Worm (Caenorhabditis elegans) whole organism, early embryonic: ENCODE data around the gene F43G6.10.

Experiments
- B0310.2 ChIP-seq: sonication (generic microtip); optimal IDR thresholded peaks from 2 replicates; lab custom pipeline; 2016; ENCODE audit warnings: mild to moderate bottlenecking, missing genetic modification characterization, missing compliant biosample characterization
- F13C5.2 ChIP-seq: sonication (generic microtip); optimal IDR thresholded peaks from 2 replicates; lab custom pipeline; 2017; ENCODE audit warnings: mild to moderate bottlenecking, missing genetic modification characterization, inconsistent platforms, missing compliant biosample characterization
- aly-1 ChIP-seq: sonication (generic microtip); optimal IDR thresholded peaks from 2 replicates; lab custom pipeline; 2016; ENCODE audit warnings: missing genetic modification characterization, missing compliant biosample characterization
- ama-1 ChIP-seq: fragments of 150-350 bp; optimal IDR thresholded peaks from 2 replicates; lab custom pipeline; 2014
- ceh-13 ChIP-seq: fragments of 200-800 bp; sonication (Bioruptor generic); optimal IDR thresholded peaks from 2 replicates; lab custom pipeline; 2018; ENCODE audit warnings: mild to moderate bottlenecking, missing genetic modification characterization, missing compliant biosample characterization
- ceh-36 ChIP-seq: sonication (generic microtip); optimal IDR thresholded peaks from 2 replicates; lab custom pipeline; 2016; ENCODE audit warnings: missing genetic modification characterization, inconsistent platforms, missing compliant biosample characterization
- ets-7 ChIP-seq: sonication (generic microtip); optimal IDR thresholded peaks from 2 replicates; lab custom pipeline; 2016; ENCODE audit warnings: missing genotype, missing genetic modification characterization, missing compliant biosample characterization
- flt-1 ChIP-seq: fragments of 200-800 bp; sonication (Bioruptor generic); IDR thresholded peaks from 2 replicates; pipeline ENCODE4 v1.3.6; 2022; ENCODE audit warnings: missing genetic modification characterization, missing compliant biosample characterization
- hmbx-1 ChIP-seq: sonication (generic microtip); optimal IDR thresholded peaks from 2 replicates; lab custom pipeline; 2016; ENCODE audit warnings: mild to moderate bottlenecking, missing genetic modification characterization, missing compliant biosample characterization
- hmg-4 ChIP-seq: fragments of 200-800 bp; sonication (Bioruptor generic); optimal IDR thresholded peaks from 2 replicates; lab custom pipeline; 2018; ENCODE audit warnings: mild to moderate bottlenecking, missing genetic modification characterization, missing compliant biosample characterization
- hnd-1 ChIP-seq: sonication (generic microtip); optimal IDR thresholded peaks from 2 replicates; lab custom pipeline; 2016; ENCODE audit warnings: missing genetic modification characterization, missing compliant biosample characterization
- pes-1 ChIP-seq: fragments of 200-800 bp; sonication (Bioruptor generic); IDR thresholded peaks from 2 replicates; pipeline ENCODE4 v1.3.6; 2022; ENCODE audit warnings: missing genetic modification reagents, missing genetic modification characterization, missing compliant biosample characterization
- scrt-1 ChIP-seq: fragments of 200-800 bp; sonication (Bioruptor generic); IDR thresholded peaks from 2 replicates; pipeline ENCODE4 v1.3.6; 2022; ENCODE audit warnings: missing genetic modification characterization, missing compliant biosample characterization
- sea-1 ChIP-seq: fragments of 200-800 bp; sonication (Bioruptor generic); conservative IDR thresholded peaks from 2 replicates; pipeline ENCODE4 v1.3.6; 2022; ENCODE audit warnings: missing genetic modification characterization, missing compliant biosample characterization
- tbx-11 ChIP-seq: fragments of 200-800 bp; sonication (Bioruptor generic); IDR thresholded peaks from 2 replicates; pipeline ENCODE4 v1.3.6; 2022; ENCODE audit warnings: missing genetic modification characterization, missing compliant biosample characterization
- tbx-37 ChIP-seq: fragments of 200-800 bp; sonication (Bioruptor generic); conservative IDR thresholded peaks from 2 replicates; pipeline ENCODE4 v1.3.6; 2022; ENCODE audit warnings: missing genetic modification reagents, missing genetic modification characterization, missing compliant biosample characterization
- tra-4 ChIP-seq: sonication (generic microtip); optimal IDR thresholded peaks from 2 replicates; lab custom pipeline; 2017; ENCODE audit warnings: missing genetic modification characterization, missing compliant biosample characterization

Gene F43G6.10

DNA sequence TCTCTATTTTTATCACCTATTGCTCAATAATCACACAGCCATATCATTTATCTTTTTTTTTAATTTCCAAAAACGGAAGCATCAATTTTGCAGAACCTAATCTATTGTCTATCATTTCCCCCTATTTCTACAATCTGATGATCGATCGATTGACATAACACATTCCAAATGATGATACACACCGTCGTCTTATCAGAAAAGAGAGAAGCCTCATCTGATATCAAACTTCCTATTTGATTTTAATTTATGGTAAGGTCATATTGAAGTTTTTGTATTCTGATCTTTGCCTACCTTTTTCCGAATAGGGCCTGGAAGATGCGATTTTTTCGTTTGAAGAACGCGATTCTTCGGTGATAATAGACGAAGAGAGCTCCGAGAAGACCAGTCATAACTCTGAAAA lies 40.4 kb downstream of the F43G6.10 start:
- TF ChIP-seq pes-1 (GFP tag; lab: Robert Waterston, UW) = no peak
- TF ChIP-seq sea-1 (GFP tag; lab: Robert Waterston, UW) = no peak
- no peak for TF ChIP-seq hmbx-1 (tag; lab: Kevin White, UChicago)
- no peak for TF ChIP-seq tbx-37 (GFP tag; lab: Robert Waterston, UW)
- TF ChIP-seq ceh-13 (GFP tag; lab: Kevin White, UChicago) = no peak
- TF ChIP-seq F13C5.2 (tag; lab: Kevin White, UChicago) = no peak
- TF ChIP-seq aly-1 = no peak
- TF ChIP-seq tra-4 = no peak
- no peak for TF ChIP-seq B0310.2 (tag; lab: Kevin White, UChicago)
- no peak for TF ChIP-seq tbx-11
- TF ChIP-seq flt-1 (GFP tag; lab: Robert Waterston, UW) = no peak
- TF ChIP-seq hmg-4 (GFP tag; lab: Kevin White, UChicago) = no peak
- no peak for TF ChIP-seq ets-7

- TF ChIP-seq hnd-1 (tag; lab: Kevin White, UChicago) (no peak), sea-1 (GFP tag; lab: Robert Waterston, UW) (no peak), aly-1 (no peak)
Measured at ce11 chrII:11852191-11852901, 43.2 kb downstream of the F43G6.10 start.

- TF ChIP-seq tbx-37 (GFP tag; lab: Robert Waterston, UW) (no peak), B0310.2 (tag; lab: Kevin White, UChicago) (no peak), hnd-1 (tag; lab: Kevin White, UChicago) (no peak), pes-1 (GFP tag; lab: Robert Waterston, UW) (no peak), hmbx-1 (tag; lab: Kevin White, UChicago) (no peak), scrt-1 (GFP tag; lab: Robert Waterston, UW) (no peak), ets-7 (no peak), hmg-4 (GFP tag; lab: Kevin White, UChicago) (no peak), ceh-36 (no peak), flt-1 (GFP tag; lab: Robert Waterston, UW) (no peak), ama-1 (lab: Kevin White, UChicago) (no peak), ceh-13 (GFP tag; lab: Kevin White, UChicago) (no peak), tra-4 (no peak), F13C5.2 (tag; lab: Kevin White, UChicago) (no peak), aly-1 (no peak), sea-1 (GFP tag; lab: Robert Waterston, UW) (no peak), tbx-11 (no peak)
Measured at ce11 chrII:11853108-11853507, 44.0 kb downstream of the F43G6.10 start.

DNA sequence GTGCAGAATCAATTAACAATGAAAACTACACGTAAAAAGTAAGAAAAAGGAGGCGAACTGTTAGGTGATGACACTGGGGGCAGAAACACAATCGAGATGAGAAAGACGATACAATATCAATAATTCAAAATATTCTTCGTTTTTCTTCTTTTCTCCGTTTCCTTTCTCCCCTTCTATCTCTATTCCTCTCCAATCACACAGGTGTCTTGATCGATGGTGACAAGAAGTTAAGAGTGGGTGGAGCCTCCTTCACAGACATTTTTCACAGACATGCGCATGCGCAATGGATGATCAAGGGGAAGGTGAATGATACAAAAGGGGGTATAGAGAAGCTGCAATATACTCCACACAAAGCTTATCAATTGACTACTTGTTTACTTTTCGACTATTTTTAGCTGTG lies 45.6 kb downstream of the F43G6.10 start:
- TF ChIP-seq scrt-1 (GFP tag; lab: Robert Waterston, UW) = no peak
- no peak for TF ChIP-seq tbx-11
- no peak for TF ChIP-seq tra-4
- TF ChIP-seq tbx-37 (GFP tag; lab: Robert Waterston, UW) = no peak
- no peak for TF ChIP-seq aly-1
- TF ChIP-seq B0310.2 (tag; lab: Kevin White, UChicago) = no peak
- TF ChIP-seq hmbx-1 (tag; lab: Kevin White, UChicago) = no peak
- TF ChIP-seq hnd-1 (tag; lab: Kevin White, UChicago) = no peak
- TF ChIP-seq ets-7 = no peak
- no peak for TF ChIP-seq flt-1 (GFP tag; lab: Robert Waterston, UW)
- no peak for TF ChIP-seq ceh-36
- TF ChIP-seq ama-1 (lab: Kevin White, UChicago) = no peak
- TF ChIP-seq sea-1 (GFP tag; lab: Robert Waterston, UW) = no peak
- TF ChIP-seq hmg-4 (GFP tag; lab: Kevin White, UChicago) = no peak

DNA sequence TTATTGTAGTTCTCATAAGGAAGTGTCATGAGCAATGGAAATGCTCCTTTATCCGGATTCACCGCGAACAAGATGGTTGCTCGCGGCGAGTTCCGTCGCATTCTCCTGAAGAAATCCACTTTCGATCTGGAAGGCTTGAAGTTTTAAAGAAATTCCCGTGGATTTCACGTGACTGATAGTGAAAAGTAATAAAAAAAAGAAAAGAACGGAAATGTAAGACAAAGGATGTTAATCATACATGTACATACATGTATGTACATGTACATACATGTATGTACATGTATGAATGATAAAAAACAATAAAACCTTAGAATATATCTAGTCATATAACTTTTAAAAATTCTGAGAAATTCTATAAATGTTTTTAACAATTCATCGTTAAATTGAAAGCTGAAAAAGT lies 47.2 kb downstream of the F43G6.10 start, which contains the start of gene clh-1:
clh-1 (minus strand) TSS at position 101 of the 400 bp plus-strand sequence.
- no peak for TF ChIP-seq ceh-36
- TF ChIP-seq ets-7 = no peak
- no peak for TF ChIP-seq ama-1 (lab: Kevin White, UChicago)
- TF ChIP-seq hmg-4 (GFP tag; lab: Kevin White, UChicago) = no peak
- no peak for TF ChIP-seq tra-4
- TF ChIP-seq tbx-37 (GFP tag; lab: Robert Waterston, UW) = no peak
- TF ChIP-seq pes-1 (GFP tag; lab: Robert Waterston, UW) = no peak
- TF ChIP-seq hnd-1 (tag; lab: Kevin White, UChicago) = no peak
- TF ChIP-seq sea-1 (GFP tag; lab: Robert Waterston, UW) = no peak
- no peak for TF ChIP-seq B0310.2 (tag; lab: Kevin White, UChicago)
- no peak for TF ChIP-seq F13C5.2 (tag; lab: Kevin White, UChicago)
- no peak for TF ChIP-seq ceh-13 (GFP tag; lab: Kevin White, UChicago)
- no peak for TF ChIP-seq scrt-1 (GFP tag; lab: Robert Waterston, UW)
- TF ChIP-seq tbx-11 = no peak

ce11 chrII:11859833-11860232 lies 50.7 kb downstream of the F43G6.10 start:
- no peak for TF ChIP-seq ceh-13 (GFP tag; lab: Kevin White, UChicago)
- no peak for TF ChIP-seq tbx-37 (GFP tag; lab: Robert Waterston, UW)
- TF ChIP-seq ama-1 (lab: Kevin White, UChicago) = no peak
- TF ChIP-seq sea-1 (GFP tag; lab: Robert Waterston, UW) = no peak
- TF ChIP-seq ets-7 = no peak
- no peak for TF ChIP-seq pes-1 (GFP tag; lab: Robert Waterston, UW)
- no peak for TF ChIP-seq tbx-11
- no peak for TF ChIP-seq hmg-4 (GFP tag; lab: Kevin White, UChicago)
- TF ChIP-seq ceh-36 = no peak
